Worm (Caenorhabditis elegans) whole organism, late embryonic: Measurements from ENCODE around the gene srbc-71.
"Not testable (repeated sequence)": the region's sequence is repeated elsewhere in the genome, so short reads cannot be mapped to it uniquely, and the experiment has no call there.

ENCODE experiments used
- C08G9.2 ChIP-seq: sonication (generic microtip); optimal IDR thresholded peaks from 2 replicates; lab custom pipeline; 2016; ENCODE audit warnings: mild to moderate bottlenecking, missing genetic modification characterization, moderate library complexity, missing compliant biosample characterization
- ahr-1 ChIP-seq: sonication (generic microtip); optimal IDR thresholded peaks from 2 replicates; lab custom pipeline; 2016; ENCODE audit warnings: missing genetic modification characterization, missing compliant biosample characterization
- ceh-18 ChIP-seq: sonication (generic microtip); optimal IDR thresholded peaks from 2 replicates; lab custom pipeline; 2016; ENCODE audit warnings: missing genetic modification characterization, missing compliant biosample characterization
- ceh-19 ChIP-seq: fragments of 200-800 bp; sonication (Bioruptor generic); optimal IDR thresholded peaks from 2 replicates; lab custom pipeline; 2018; ENCODE audit warnings: mild to moderate bottlenecking, missing genetic modification characterization, missing compliant biosample characterization
- ceh-2 ChIP-seq: sonication (generic microtip); optimal IDR thresholded peaks from 2 replicates; lab custom pipeline; 2016; ENCODE audit warnings: missing genotype, missing genetic modification characterization, missing compliant biosample characterization
- ceh-24 ChIP-seq: sonication (generic microtip); optimal IDR thresholded peaks from 2 replicates; lab custom pipeline; 2016; ENCODE audit warnings: mild to moderate bottlenecking, missing genetic modification characterization, missing compliant biosample characterization
- ceh-45 ChIP-seq: fragments of 200-800 bp; sonication (Bioruptor generic); IDR thresholded peaks from 2 replicates; pipeline ENCODE4 v1.3.6; 2022; ENCODE audit warnings: missing genetic modification reagents, missing genetic modification characterization, missing compliant biosample characterization
- ceh-48 ChIP-seq: sonication (generic microtip); optimal IDR thresholded peaks from 2 replicates; lab custom pipeline; 2016; ENCODE audit warnings: missing genetic modification characterization, inconsistent platforms, missing compliant biosample characterization
- che-1 ChIP-seq: sonication (generic microtip); optimal IDR thresholded peaks from 2 replicates; lab custom pipeline; 2016; ENCODE audit warnings: mild to moderate bottlenecking, missing genetic modification characterization, missing compliant biosample characterization
- dmd-4 ChIP-seq: sonication (generic microtip); optimal IDR thresholded peaks from 2 replicates; lab custom pipeline; 2016; ENCODE audit warnings: borderline replicate concordance, missing genetic modification characterization, missing compliant biosample characterization
- dve-1 ChIP-seq: sonication (generic microtip); optimal IDR thresholded peaks from 2 replicates; lab custom pipeline; 2017; ENCODE audit warnings: antibody characterized with exemption, mild to moderate bottlenecking, missing genetic modification characterization, missing compliant biosample characterization
- elt-2 ChIP-seq: sonication (generic microtip); optimal IDR thresholded peaks from 2 replicates; lab custom pipeline; 2016; ENCODE audit warnings: missing genetic modification reagents, missing genetic modification characterization, missing compliant biosample characterization
- elt-4 ChIP-seq: sonication (generic microtip); optimal IDR thresholded peaks from 2 replicates; lab custom pipeline; 2016; ENCODE audit warnings: missing genetic modification characterization, missing compliant biosample characterization
- ets-4 ChIP-seq: sonication (generic microtip); optimal IDR thresholded peaks from 2 replicates; lab custom pipeline; 2016; ENCODE audit warnings: missing genetic modification characterization, missing compliant biosample characterization
- eyg-1 ChIP-seq: sonication (generic microtip); optimal IDR thresholded peaks from 2 replicates; lab custom pipeline; 2016; ENCODE audit warnings: missing genotype, missing genetic modification characterization, missing compliant biosample characterization
- fax-1 ChIP-seq: sonication (generic microtip); optimal IDR thresholded peaks from 2 replicates; lab custom pipeline; 2016; ENCODE audit warnings: missing genotype, missing genetic modification characterization, missing compliant biosample characterization
- fkh-10 ChIP-seq: fragments of 150-350 bp; optimal IDR thresholded peaks from 2 replicates; lab custom pipeline; 2014; ENCODE audit warnings: missing biosample characterization, missing genetic modification reagents, missing genetic modification characterization
- gmeb-2 ChIP-seq: sonication (generic microtip); optimal IDR thresholded peaks from 2 replicates; lab custom pipeline; 2016; ENCODE audit warnings: missing genetic modification characterization, inconsistent platforms, missing compliant biosample characterization
- hlh-15 ChIP-seq: sonication (generic microtip); optimal IDR thresholded peaks from 2 replicates; lab custom pipeline; 2016; ENCODE audit warnings: missing genetic modification characterization, missing compliant biosample characterization
- hlh-8 ChIP-seq: sonication (generic microtip); optimal IDR thresholded peaks from 2 replicates; lab custom pipeline; 2016; ENCODE audit warnings: missing genotype, missing genetic modification characterization, missing compliant biosample characterization
- lim-6 ChIP-seq: sonication (generic microtip); optimal IDR thresholded peaks from 2 replicates; lab custom pipeline; 2016; ENCODE audit warnings: missing genetic modification characterization, missing compliant biosample characterization
- madf-2 ChIP-seq: sonication (generic microtip); optimal IDR thresholded peaks from 2 replicates; lab custom pipeline; 2017; ENCODE audit warnings: missing genetic modification characterization, missing compliant biosample characterization
- mec-3 ChIP-seq: sonication (generic microtip); optimal IDR thresholded peaks from 2 replicates; lab custom pipeline; 2016; ENCODE audit warnings: borderline replicate concordance, missing genetic modification characterization, missing compliant biosample characterization
- nhr-11 ChIP-seq: fragments of 150-350 bp; optimal IDR thresholded peaks from 2 replicates; lab custom pipeline; 2014; ENCODE audit warnings: missing biosample characterization, missing genetic modification characterization
- nhr-232 ChIP-seq: sonication (generic microtip); optimal IDR thresholded peaks from 2 replicates; lab custom pipeline; 2016; ENCODE audit warnings: missing genetic modification characterization, missing compliant biosample characterization
- pat-9 ChIP-seq: fragments of 200-800 bp; sonication (Bioruptor generic); optimal IDR thresholded peaks from 2 replicates; lab custom pipeline; 2018; ENCODE audit warnings: mild to moderate bottlenecking, missing genetic modification characterization, moderate library complexity, missing compliant biosample characterization
- pha-2 ChIP-seq: sonication (generic microtip); optimal IDR thresholded peaks from 2 replicates; lab custom pipeline; 2017; ENCODE audit warnings: mild to moderate bottlenecking, missing genetic modification characterization, missing compliant biosample characterization
- pha-4 ChIP-seq: fragments of 150-350 bp; optimal IDR thresholded peaks from 2 replicates; lab custom pipeline; 2018; ENCODE audit warnings: missing biosample characterization, missing genetic modification reagents, missing genetic modification characterization
- ref-2 ChIP-seq: sonication (generic microtip); optimal IDR thresholded peaks from 2 replicates; lab custom pipeline; 2016; ENCODE audit warnings: missing genetic modification characterization, missing compliant biosample characterization
- rnt-1 ChIP-seq: sonication (generic microtip); optimal IDR thresholded peaks from 2 replicates; lab custom pipeline; 2016; ENCODE audit warnings: missing genetic modification characterization, missing compliant biosample characterization
- sox-2 ChIP-seq: fragments of 200-800 bp; sonication (Bioruptor generic); IDR thresholded peaks from 2 replicates; pipeline ENCODE4 v1.3.6; 2022; ENCODE audit warnings: missing genetic modification reagents, missing genetic modification characterization, missing compliant biosample characterization
- sox-4 ChIP-seq: sonication (generic microtip); optimal IDR thresholded peaks from 2 replicates; lab custom pipeline; 2017; ENCODE audit warnings: mild to moderate bottlenecking, missing genetic modification characterization, inconsistent platforms, missing compliant biosample characterization
- syd-9 ChIP-seq: sonication (generic microtip); optimal IDR thresholded peaks from 2 replicates; lab custom pipeline; 2016; ENCODE audit warnings: mild to moderate bottlenecking, missing genetic modification characterization, moderate library complexity, missing compliant biosample characterization
- ttx-3 ChIP-seq: sonication (generic microtip); optimal IDR thresholded peaks from 2 replicates; lab custom pipeline; 2016; ENCODE audit warnings: missing genetic modification reagents, missing genetic modification characterization, missing compliant biosample characterization
- unc-3 ChIP-seq, 2 experiments: fragments of 200-800 bp in 1 of 2; sonication (Bioruptor generic) in 1 of 2; sonication (generic microtip) in 1 of 2; conservative IDR thresholded peaks in 1 of 2; optimal IDR thresholded peaks in 1 of 2; 2 replicates each; pipeline versions ENCODE4 v1.3.6 to Lab custom; 2016 to 2022; ENCODE audit warnings: missing compliant biosample characterization in 2 of 2, missing genetic modification characterization in 2 of 2, missing genetic modification reagents in 1 of 2
- unc-42 ChIP-seq: sonication (generic microtip); optimal IDR thresholded peaks from 2 replicates; lab custom pipeline; 2016; ENCODE audit warnings: missing genotype, missing genetic modification characterization, missing compliant biosample characterization
- unc-86 ChIP-seq: sonication (generic microtip); optimal IDR thresholded peaks from 2 replicates; lab custom pipeline; 2016; ENCODE audit warnings: missing genetic modification characterization, missing compliant biosample characterization
- zip-5 ChIP-seq: sonication (generic microtip); optimal IDR thresholded peaks from 2 replicates; lab custom pipeline; 2016; ENCODE audit warnings: missing genetic modification characterization, missing compliant biosample characterization

Gene srbc-71

DNA sequence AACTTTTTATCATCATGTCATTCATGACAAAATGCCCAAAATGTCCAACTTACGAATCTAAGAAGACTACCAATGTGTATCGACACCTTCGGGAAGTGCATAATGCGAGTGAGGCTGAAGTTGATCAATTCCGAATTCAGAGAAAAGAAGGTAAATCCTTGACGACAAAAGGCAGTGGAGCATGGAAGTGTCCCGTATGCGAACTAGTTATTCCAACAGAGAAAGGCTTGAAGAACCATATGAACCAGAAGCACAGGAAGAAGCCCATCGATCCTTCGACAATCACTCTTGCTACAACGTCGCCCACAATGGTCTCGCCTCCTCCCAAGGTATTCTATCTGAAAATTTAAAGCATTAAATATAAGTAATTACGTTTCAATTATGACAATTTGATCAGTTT, 39.7 kb downstream of the srbc-71 start, which contains the start of gene K08D10.11:
K08D10.11 (minus strand) TSS at position 101 of the 400 bp plus-strand sequence.
- TF ChIP-seq ceh-2 (tag; lab: Kevin White, UChicago); dmd-4 (tag; lab: Kevin White, UChicago); fkh-10 (GFP tag; lab: Kevin White, UChicago): not testable (repeated sequence)
- TF ChIP-seq, all 69 proteins: peak for 0; not testable (repeated sequence) for 69

DNA sequence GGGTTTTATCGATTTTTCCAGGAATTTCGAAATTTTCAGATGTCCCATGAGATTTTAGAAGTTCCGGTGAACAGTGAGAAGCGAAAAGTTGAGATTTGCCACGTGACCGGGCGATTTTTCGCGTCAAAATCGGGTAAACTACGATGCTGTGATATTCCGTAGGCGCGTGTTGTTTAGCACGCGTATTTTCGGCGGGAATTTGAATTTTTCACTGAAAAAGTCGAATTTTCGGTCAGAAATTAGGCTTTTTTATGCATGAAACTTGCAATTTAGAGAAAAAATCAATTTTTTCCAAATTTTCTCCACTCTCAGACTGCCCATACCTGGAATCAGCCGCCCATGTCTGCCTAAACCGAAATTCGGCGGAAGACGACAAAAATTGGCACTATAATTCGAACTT, 47.3 kb downstream of the srbc-71 start, which contains the start of gene tsen-34:
tsen-34 (plus strand) TSS at position 34 of the 400 bp plus-strand sequence.
- TF ChIP-seq rnt-1 (tag; lab: Kevin White, UChicago) (no peak), ceh-19 (no peak), unc-86 (tag; lab: Kevin White, UChicago) (no peak), hlh-8 (tag; lab: Kevin White, UChicago) (no peak), ceh-48 (tag; lab: Kevin White, UChicago) (no peak), elt-2 (tag; lab: Kevin White, UChicago) (no peak), ahr-1 (tag; lab: Kevin White, UChicago) (no peak), mec-3 (tag; lab: Kevin White, UChicago) (no peak), ceh-45 (GFP tag; lab: Robert Waterston, UW) (no peak), zip-5 (no peak), gmeb-2 (no peak), ceh-2 (tag; lab: Kevin White, UChicago) (no peak), unc-3 (GFP tag; conservative IDR thresholded peaks at IDR 0.05; lab: Robert Waterston, UW) (no peak), unc-3 (tag; optimal IDR thresholded peaks at IDR 0.05; lab: Kevin White, UChicago) (no peak), che-1 (tag; lab: Kevin White, UChicago) (no peak), ttx-3 (tag; lab: Kevin White, UChicago) (no peak), lim-6 (tag; lab: Kevin White, UChicago) (no peak), fkh-10 (GFP tag; lab: Kevin White, UChicago) (no peak), ets-4 (tag; lab: Kevin White, UChicago) (no peak), pha-4 (tag; lab: Kevin White, UChicago) (no peak), C08G9.2 (no peak)
- TF ChIP-seq, all 69 proteins: peak for 0

- TF ChIP-seq nhr-11 (tag; lab: Kevin White, UChicago) (no peak), ceh-19 (no peak), gmeb-2 (no peak), sox-4 (tag; lab: Kevin White, UChicago) (no peak), hlh-15 (no peak), zip-5 (no peak), sox-2 (GFP tag; lab: Robert Waterston, UW) (no peak), nhr-232 (tag; lab: Kevin White, UChicago) (no peak), fax-1 (tag; lab: Kevin White, UChicago) (no peak)
- TF ChIP-seq, all 69 proteins: peak for 0
These were observed 48.2 kb downstream of the srbc-71 start for ce11 chrIV:4177560-4177959.

- TF ChIP-seq pha-2 (no peak), nhr-11 (tag; lab: Kevin White, UChicago) (no peak), hlh-15 (no peak), syd-9 (tag; lab: Kevin White, UChicago) (no peak), dve-1 (tag; lab: Kevin White, UChicago) (no peak), unc-42 (tag; lab: Kevin White, UChicago) (no peak), sox-2 (GFP tag; lab: Robert Waterston, UW) (no peak), gmeb-2 (no peak), ceh-24 (tag; lab: Kevin White, UChicago) (no peak), ref-2 (no peak), madf-2 (no peak), ttx-3 (tag; lab: Kevin White, UChicago) (no peak), elt-4 (no peak), eyg-1 (no peak), unc-3 (GFP tag; conservative IDR thresholded peaks at IDR 0.05; lab: Robert Waterston, UW) (no peak), unc-3 (tag; optimal IDR thresholded peaks at IDR 0.05; lab: Kevin White, UChicago) (no peak), pat-9 (tag; lab: Kevin White, UChicago) (no peak), ceh-18 (tag; lab: Kevin White, UChicago) (no peak)
These were observed 49.1 kb downstream of the srbc-71 start for ce11 chrIV:4176659-4177058.
